Worm (Caenorhabditis elegans): ENCODE measurements around the gene ugt-29.

Gene ugt-29

DNA sequence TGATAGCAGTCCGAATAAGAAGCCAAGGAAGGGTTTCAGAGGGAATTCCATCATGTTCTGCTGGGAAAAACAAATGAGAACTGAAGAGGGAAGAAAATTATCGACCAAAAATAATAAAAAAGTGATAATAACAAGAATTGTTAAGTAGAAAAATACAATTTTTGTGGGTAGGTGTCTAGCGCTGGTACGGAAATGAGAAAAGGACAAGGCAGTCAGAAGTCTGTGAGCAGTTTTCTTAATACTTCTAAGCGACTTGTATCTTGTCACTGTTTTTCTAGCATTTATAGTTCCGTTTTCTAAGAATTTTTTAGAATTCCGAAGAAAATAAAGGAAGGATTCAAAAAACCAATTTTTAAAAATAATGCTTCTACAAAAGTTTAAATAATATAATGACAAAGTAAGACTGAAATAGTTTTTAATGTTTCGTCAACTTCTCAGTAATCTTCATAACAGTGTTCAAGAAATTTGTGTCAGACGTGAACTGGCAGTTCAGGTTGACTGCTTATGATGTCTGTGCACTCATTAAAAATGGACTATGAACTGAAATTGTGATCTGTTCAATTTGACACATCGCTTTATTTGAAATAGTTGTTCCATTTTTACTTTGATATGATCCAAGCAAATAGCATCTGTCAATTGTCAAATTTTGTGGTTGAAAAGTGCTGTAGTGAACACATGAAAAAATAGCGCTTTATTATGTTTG, 6.5 kb downstream of the ugt-29 start, which contains the start of gene srx-4:
Gene srx-4, minus strand, starts transcription at position 51 of the 703 bp plus-strand sequence.
- TF ChIP-seq odd-2 (tag; optimal IDR thresholded peaks at IDR 0.05) (no peak), K02D7.2 (tag; optimal IDR thresholded peaks at IDR 0.05) (no peak), ceh-31 (tag; optimal IDR thresholded peaks at IDR 0.05) (no peak), pros-1 (tag; optimal IDR thresholded peaks at IDR 0.05) (no peak), ceh-19 (GFP tag; optimal IDR thresholded peaks at IDR 0.05) (no peak), pag-3 (tag; optimal IDR thresholded peaks at IDR 0.05; ENCODE audit: borderline replicate concordance) (no peak), pax-1 (tag; optimal IDR thresholded peaks at IDR 0.05) (no peak), C08G9.2 (tag; optimal IDR thresholded peaks at IDR 0.05) (no peak), ceh-2 (tag; optimal IDR thresholded peaks at IDR 0.05) (no peak), hlh-6 (tag; optimal IDR thresholded peaks at IDR 0.05) (no peak), npax-4 (tag; optimal IDR thresholded peaks at IDR 0.05) (no peak), pqm-1 (tag; optimal IDR thresholded peaks at IDR 0.05) (no peak), nhr-232 (tag; optimal IDR thresholded peaks at IDR 0.05) (no peak), sox-4 (tag; optimal IDR thresholded peaks at IDR 0.05) (no peak)

DNA sequence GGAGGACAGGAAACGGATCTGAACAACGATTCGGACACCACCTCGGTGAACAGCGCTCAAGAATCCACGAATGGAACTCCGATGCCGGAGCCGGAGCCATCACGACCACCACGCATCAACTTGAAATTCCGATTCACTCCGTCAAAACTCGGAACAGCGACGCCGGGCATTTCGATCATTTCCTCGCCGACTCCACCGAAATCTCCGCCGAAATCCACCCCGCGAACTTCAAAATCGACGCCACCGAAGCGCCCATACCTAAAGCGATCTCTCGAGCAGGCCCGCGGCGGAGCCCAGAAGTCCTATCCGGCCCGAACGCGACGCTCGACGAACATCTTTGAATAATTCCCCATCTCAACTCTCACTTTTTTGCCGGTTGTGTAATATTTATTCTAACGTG, 9.9 kb downstream of the ugt-29 start:
- TF ChIP-seq unc-55 (GFP tag; optimal IDR thresholded peaks at IDR 0.05) (no peak), unc-86 (tag; optimal IDR thresholded peaks at IDR 0.05) (no peak), hlh-8 (tag; optimal IDR thresholded peaks at IDR 0.05) (no peak), C38D4.7 (GFP tag; optimal IDR thresholded peaks at IDR 0.05) (no peak), pqm-1 (tag; optimal IDR thresholded peaks at IDR 0.05) (no peak), madf-2 (tag; optimal IDR thresholded peaks at IDR 0.05) (no peak), ceh-2 (tag; optimal IDR thresholded peaks at IDR 0.05) (no peak), C08G9.2 (tag; optimal IDR thresholded peaks at IDR 0.05) (no peak), T23F11.4 (GFP tag; optimal IDR thresholded peaks at IDR 0.05) (no peak), odd-2 (tag; optimal IDR thresholded peaks at IDR 0.05) (no peak)

DNA sequence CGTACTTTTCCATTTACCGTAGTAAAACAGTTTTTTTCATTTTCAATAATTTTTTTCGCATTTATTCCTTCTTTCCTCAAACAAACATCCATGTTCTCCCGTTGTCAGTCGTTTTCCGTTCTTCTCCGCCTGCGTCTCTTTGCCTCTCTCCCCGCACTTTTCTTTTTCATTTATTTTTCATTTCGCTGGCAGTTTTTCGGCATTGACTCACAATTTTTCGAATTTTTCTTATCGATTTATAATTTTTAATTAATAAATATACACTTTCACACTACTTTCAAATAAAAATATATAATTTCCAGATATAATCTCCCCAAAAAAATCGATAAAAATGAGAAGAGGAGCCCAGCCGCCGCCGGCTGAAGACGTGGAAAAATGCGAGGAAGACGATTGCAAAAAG, 12.0 kb downstream of the ugt-29 start, which contains the start of gene H25P19.1:
Gene H25P19.1, plus strand, starts transcription at position 301 of the 400 bp plus-strand sequence.
- TF ChIP-seq ceh-22 (tag; optimal IDR thresholded peaks at IDR 0.05), result no peak
- TF ChIP-seq ceh-48 (tag; optimal IDR thresholded peaks at IDR 0.05), result peak; percentile 32
- TF ChIP-seq pha-2 (tag; optimal IDR thresholded peaks at IDR 0.05), result no peak
- TF ChIP-seq ztf-16 (tag; optimal IDR thresholded peaks at IDR 0.05), result no peak

DNA sequence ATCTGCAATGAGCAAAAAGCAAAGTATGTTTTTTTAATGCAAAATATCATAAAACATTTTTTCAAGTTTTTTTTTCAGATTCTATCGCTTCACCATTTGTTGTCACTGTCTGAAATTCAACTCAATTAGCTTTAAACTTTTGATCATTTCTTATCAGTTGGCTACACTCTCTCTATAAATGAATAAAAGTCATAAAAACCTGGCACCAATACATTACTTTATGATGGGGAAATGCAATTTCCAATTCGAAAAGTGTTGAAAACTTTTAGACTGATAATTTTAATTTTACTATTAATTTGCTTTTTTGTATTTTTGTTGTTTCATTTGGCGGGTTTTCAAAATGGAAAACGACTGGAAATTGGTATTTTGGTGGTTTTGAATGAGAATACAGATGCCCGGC, 15.5 kb downstream of the ugt-29 start, which contains the start of gene F31F4.1:
Gene F31F4.1, plus strand, starts transcription at position 203 of the 400 bp plus-strand sequence.
- TF ChIP-seq hlh-8 (tag; optimal IDR thresholded peaks at IDR 0.05) (no peak), ttx-3 (tag; optimal IDR thresholded peaks at IDR 0.05) (no peak), nhr-11 (tag; optimal IDR thresholded peaks at IDR 0.05) (no peak), ets-4 (tag; optimal IDR thresholded peaks at IDR 0.05) (no peak), lim-6 (tag; optimal IDR thresholded peaks at IDR 0.05) (no peak), fax-1 (tag; optimal IDR thresholded peaks at IDR 0.05) (no peak), sox-4 (tag; optimal IDR thresholded peaks at IDR 0.05) (no peak), che-1 (tag; optimal IDR thresholded peaks at IDR 0.05) (no peak), tbx-2 (tag; optimal IDR thresholded peaks at IDR 0.05) (no peak)

DNA sequence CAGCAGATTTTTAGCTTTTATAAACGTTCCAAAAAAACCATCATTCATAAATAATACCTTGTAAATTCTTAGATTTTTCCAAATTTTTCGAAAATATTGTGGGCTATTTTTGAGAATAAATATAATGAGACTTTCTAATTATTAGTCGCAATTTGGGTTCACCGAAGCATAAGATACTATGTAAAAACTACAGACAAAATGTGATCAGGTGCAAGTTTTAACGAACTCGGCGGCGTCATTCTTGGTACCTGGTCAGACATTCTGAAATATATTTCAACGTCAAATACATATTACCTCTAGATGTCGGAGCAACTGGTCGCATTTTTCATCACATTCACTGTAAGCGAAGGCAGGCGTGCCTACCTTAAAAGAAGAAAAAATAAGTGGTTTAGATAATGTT, 17.4 kb downstream of the ugt-29 start, which contains the start of gene srx-23:
Gene srx-23, plus strand, starts transcription at position 301 of the 400 bp plus-strand sequence.
- TF ChIP-seq ceh-31 (tag; optimal IDR thresholded peaks at IDR 0.05), result no peak
- TF ChIP-seq ceh-19 (GFP tag; optimal IDR thresholded peaks at IDR 0.05), result no peak
- no peak for TF ChIP-seq sox-2 (GFP tag; IDR thresholded peaks at IDR 0.05)
- no peak for TF ChIP-seq hlh-6 (tag; optimal IDR thresholded peaks at IDR 0.05)
- TF ChIP-seq pax-1 (tag; optimal IDR thresholded peaks at IDR 0.05), result no peak
- TF ChIP-seq npax-4 (tag; optimal IDR thresholded peaks at IDR 0.05), result no peak
- no peak for TF ChIP-seq nfya-1 (tag; optimal IDR thresholded peaks at IDR 0.05)
- TF ChIP-seq fkh-6 (tag; optimal IDR thresholded peaks at IDR 0.05), result no peak
- no peak for TF ChIP-seq dve-1 (tag; optimal IDR thresholded peaks at IDR 0.05)
- TF ChIP-seq ceh-24 (tag; optimal IDR thresholded peaks at IDR 0.05), result no peak
- no peak for TF ChIP-seq pat-9 (tag; optimal IDR thresholded peaks at IDR 0.05)
- TF ChIP-seq lin-11 (tag; optimal IDR thresholded peaks at IDR 0.05), result no peak
- no peak for TF ChIP-seq pros-1 (tag; optimal IDR thresholded peaks at IDR 0.05)
- TF ChIP-seq che-1 (tag; optimal IDR thresholded peaks at IDR 0.05), result no peak
